Fruit fly (Drosophila melanogaster) Kc167 (cell line): ENCODE data around the gene kek5.

Experiments
- Myc ChIP-seq: fragments of >200 bp; optimal IDR thresholded peaks from 2 replicates; lab custom pipeline; 2017; ENCODE audit warnings: missing external identifiers
- Sin3A ChIP-seq: fragments of >200 bp; optimal IDR thresholded peaks from 2 replicates; lab custom pipeline; 2018; ENCODE audit warnings: missing external identifiers
- h ChIP-seq: fragments of >200 bp; optimal IDR thresholded peaks from 3 replicates; lab custom pipeline; 2018; ENCODE audit warnings: missing external identifiers
- insv ChIP-seq: fragments of >200 bp; optimal IDR thresholded peaks from 3 replicates; lab custom pipeline; 2018; ENCODE audit warnings: missing external identifiers
- psq ChIP-seq: fragments of >200 bp; optimal IDR thresholded peaks from 2 replicates; lab custom pipeline; 2017; ENCODE audit warnings: missing external identifiers
- ttk ChIP-seq: sonication (Bioruptor generic); optimal IDR thresholded peaks from 2 replicates; lab custom pipeline; 2017; ENCODE audit warnings: missing external identifiers

Gene kek5

DNA sequence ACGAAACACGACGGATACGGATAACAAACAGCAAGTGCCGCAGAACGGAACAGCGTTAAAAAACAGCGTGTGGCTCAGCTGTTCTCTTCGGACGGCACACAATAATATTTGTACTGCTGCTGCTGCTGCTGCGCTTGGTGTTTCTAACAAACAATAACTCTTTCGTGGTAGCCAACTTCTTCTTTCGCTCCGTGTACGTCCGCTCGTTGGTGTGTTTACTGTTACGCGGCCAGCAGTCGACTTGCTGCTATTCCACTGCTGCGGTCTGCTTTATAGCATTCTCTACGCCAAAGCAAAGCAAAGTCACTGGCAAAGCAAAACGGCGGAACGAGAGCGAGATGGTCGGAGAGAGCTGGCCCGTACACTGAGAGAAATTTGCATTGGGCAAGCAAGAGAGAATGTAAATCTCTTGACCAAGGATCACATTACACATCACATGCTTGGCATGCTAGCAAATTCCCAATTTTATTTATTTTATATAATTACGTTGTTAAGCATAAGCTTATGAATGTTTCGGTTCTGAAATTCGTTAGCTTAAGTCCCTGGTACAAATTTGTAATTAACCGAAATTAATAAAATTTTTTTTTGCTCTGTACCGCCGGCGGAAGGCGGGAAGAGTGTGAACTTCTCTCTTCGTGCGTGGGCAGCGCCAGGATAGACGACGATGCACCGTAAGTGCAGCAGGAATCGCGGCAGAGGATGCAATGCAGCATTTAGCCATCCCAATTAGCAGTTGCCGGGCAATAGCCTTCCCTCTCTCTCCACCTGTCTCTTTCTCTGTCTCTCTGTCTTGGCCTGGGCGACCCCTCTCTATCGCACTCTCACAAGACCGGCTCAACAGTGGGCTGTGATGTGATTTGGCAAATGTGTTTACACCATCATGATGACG lies 30.9 kb upstream of the kek5 start, which contains the start of gene out:
Gene out, minus strand, starts transcription at position 287 of the 889 bp plus-strand sequence.
- TF ChIP-seq ttk (lab: Kevin White, UChicago) = no peak
- TF ChIP-seq Sin3A = no peak
- no peak for TF ChIP-seq psq (lab: Kevin White, UChicago)
- TF ChIP-seq insv = no peak
- no peak for TF ChIP-seq h
- no peak for TF ChIP-seq Myc (lab: Kevin White, UChicago)

DNA sequence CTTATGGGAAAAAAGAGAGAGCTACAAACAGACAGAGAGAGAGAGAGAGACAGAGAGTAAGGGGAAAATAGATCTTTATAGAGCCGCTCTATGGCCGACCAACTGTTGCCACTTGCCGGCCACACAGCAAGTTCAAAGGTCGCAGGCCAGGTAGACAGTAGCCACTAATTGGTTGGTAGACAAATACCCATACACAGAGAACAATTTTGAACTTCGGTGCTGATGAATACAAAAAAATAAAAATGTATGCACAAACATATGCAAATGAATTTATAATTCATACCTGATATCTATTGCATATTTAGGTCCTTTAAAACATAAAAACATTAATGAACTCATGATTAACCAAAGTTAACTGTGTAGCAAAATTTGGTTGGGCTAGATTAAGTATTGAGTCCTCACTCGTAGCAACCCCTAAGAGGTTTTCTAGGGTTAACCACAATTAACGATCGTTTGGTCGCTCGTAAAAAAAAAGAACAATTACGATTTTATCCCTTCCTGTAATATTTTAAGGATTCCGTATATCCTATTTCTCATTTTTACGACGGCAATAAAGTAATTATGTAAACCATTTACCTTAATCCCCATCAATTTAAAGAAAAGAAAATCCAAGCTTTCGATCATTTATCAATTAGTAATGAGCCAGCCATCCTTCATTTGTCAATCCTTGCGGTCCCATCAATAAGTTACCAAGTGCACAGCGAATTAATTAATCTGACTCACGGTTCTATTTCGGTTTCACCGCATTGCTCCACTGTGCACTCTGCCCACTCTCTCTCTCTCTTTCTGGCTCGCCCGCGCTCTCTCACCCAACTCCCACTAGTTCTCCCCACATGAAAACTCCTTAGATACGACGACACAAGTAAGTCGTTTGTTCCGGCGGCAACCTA lies 29.8 kb upstream of the kek5 start:
- no peak for TF ChIP-seq ttk (lab: Kevin White, UChicago)
- no peak for TF ChIP-seq h
- no peak for TF ChIP-seq psq (lab: Kevin White, UChicago)
- TF ChIP-seq Myc (lab: Kevin White, UChicago) = no peak
- TF ChIP-seq insv = no peak
- no peak for TF ChIP-seq Sin3A

DNA sequence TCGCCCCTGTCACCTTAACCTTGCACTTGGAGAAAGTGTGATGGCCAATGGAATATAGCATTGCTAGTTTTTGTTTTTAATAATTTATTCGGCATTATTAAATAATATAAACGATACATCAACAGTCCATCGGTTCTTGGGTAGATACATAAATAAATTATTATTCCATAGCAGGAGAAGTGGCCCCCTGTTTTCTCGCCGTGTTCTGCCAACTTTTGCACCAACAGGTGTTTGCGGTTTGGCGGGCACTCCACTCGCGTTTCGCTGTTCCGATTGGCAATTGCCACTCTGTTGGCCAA lies 29.2 kb upstream of the kek5 start:
- no peak for TF ChIP-seq ttk (lab: Kevin White, UChicago)
- TF ChIP-seq psq (lab: Kevin White, UChicago) = no peak
- TF ChIP-seq Myc (lab: Kevin White, UChicago) = no peak
- no peak for TF ChIP-seq h
- no peak for TF ChIP-seq Sin3A
- no peak for TF ChIP-seq insv

DNA sequence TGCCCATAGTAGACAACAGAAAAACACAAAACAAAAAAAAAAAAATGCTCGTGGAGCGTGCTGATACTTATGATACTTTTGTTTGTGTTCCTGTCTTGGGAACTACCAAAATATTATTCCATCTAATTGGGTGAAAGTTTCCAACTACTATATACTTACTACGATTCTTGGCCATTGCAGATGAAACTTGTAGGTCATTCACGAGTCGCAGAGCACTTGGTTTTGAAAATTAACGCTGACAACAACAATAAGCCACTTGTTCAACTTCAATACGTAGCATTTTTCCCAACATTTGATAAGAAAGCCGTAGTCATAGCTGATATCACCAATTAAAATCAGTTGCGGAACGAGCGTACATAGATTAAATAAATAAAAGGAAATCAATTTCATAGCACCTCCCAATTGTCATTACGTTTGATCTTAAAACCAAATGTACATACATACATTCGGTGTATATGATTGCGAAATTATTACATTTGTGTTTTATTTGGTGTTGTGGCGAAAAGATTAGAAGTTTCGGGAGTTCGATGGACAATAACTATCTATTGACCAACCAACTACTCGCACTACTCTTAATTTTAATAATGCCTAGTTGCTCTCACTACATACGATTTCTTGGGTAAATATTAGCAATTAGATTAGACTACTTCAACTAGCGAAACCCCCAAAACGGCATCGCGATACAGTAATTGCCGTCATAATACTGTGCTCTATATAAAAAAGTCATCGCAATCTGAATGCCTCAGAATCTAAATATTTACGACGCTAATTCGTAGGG lies 28.2 kb upstream of the kek5 start:
- TF ChIP-seq Sin3A (no peak), ttk (lab: Kevin White, UChicago) (no peak), Myc (lab: Kevin White, UChicago) (no peak), h (no peak), insv (no peak), psq (lab: Kevin White, UChicago) (no peak)

DNA sequence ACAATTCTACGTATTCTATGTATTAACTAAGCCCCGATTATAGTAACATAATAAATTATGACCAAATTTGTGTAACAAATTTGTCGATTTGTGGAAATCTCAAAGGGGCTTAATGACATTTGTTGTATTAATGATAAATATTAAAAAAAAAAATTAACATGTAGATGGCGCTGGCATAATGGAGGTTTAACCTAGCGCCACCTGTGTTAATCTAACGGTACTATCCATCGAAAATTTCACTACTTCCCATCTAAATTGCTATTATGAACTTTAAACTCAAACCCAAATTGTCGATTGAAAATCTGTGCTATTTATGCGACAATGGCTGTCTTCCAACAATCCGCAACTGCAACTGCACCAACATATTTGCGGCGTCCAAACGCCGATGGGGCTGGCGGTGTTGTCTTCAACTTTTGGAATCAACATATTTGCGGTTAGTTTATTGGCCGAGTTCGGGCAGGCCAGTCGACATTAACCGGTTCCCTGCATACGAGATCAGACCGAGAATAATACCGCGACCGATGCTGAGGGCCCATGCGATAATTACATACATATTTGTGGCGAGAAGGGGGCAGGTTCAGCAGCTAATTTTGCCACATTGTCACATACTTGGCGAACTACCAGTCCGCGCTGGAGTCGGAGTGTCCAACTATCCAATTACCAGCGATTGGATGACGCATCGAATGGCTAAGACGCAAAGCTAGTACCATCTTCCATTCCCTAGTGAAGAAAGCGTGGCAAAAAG lies 27.1 kb upstream of the kek5 start:
- TF ChIP-seq h (no peak), psq (lab: Kevin White, UChicago) (no peak), Sin3A (no peak), insv (no peak), ttk (lab: Kevin White, UChicago) (no peak), Myc (lab: Kevin White, UChicago) (no peak)

DNA sequence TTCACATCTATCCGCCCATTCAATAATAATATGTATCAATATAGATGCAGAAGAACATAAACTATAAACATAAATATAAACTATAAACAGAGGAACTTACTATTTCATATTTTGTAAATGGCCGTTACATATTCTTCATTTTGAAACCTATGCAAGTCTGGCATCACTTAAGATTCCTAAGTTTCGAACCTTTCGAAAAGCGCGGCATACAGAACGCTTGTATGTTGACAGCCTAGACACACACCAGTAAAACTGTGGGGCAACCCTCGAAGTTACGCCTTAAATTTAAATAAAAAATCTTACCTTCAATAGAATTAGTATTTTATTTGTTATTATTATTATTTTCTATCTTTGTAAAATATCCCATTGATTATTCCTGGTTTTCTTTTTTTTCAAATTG lies 26.3 kb upstream of the kek5 start:
- TF ChIP-seq h (no peak), Myc (lab: Kevin White, UChicago) (no peak), ttk (lab: Kevin White, UChicago) (no peak), Sin3A (no peak), psq (lab: Kevin White, UChicago) (no peak), insv (no peak)

DNA sequence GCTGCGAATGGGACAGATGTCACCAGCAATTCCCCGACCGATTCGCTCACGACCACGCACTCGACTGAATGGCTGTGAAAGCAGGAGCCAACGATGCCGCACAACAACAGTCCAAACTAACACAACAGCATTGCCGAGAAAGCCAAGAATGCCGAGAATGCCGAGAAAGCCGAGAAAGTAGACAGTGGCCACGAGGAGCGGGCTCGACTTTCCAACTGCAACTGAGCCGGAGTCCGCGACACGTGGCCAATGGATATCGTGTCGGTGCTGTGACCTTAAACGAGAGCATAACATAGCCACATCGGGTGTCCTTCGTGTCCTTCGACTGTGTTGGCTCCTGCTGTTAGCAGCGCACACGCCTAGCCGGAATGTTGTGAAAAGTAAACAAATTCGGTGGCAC lies 4.8 kb upstream of the kek5 start, which contains the start of gene nAChRalpha7:
Gene nAChRalpha7, minus strand, starts transcription at position 226 of the 400 bp plus-strand sequence.
- TF ChIP-seq ttk (lab: Kevin White, UChicago) (no peak), psq (lab: Kevin White, UChicago) (no peak)

DNA sequence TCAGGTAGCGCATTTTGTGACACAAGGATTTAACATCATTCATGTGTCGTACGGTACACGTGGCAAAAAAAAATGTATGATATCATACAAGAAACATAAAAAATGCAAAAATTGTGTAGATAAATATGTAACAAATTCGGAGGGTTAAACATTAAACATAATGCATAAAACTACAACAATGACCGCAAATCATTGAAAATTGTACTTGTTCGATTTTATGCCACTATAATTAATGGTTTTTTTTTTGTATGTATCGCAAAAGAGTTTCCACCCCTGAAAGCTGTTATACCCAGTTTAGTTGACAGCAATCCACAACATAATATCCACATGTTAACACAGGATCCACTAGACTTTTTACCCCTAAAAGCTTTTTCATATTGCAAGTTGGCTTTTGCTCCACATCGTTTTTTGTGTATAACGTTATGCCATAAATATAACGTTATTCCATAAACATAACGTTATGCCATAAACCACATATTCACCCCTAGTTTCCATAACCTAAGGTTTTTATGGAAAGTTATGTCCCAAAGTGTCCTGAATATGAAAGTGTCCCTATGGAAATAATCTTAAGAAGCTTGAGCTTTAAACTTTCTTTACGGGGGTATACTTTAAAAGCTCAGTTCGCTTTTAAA lies 4.0 kb upstream of the kek5 start:
- no peak for TF ChIP-seq ttk (lab: Kevin White, UChicago)
- TF ChIP-seq Myc (lab: Kevin White, UChicago) = no peak
- TF ChIP-seq insv = no peak
- TF ChIP-seq h = no peak
- no peak for TF ChIP-seq psq (lab: Kevin White, UChicago)
- TF ChIP-seq Sin3A = no peak

DNA sequence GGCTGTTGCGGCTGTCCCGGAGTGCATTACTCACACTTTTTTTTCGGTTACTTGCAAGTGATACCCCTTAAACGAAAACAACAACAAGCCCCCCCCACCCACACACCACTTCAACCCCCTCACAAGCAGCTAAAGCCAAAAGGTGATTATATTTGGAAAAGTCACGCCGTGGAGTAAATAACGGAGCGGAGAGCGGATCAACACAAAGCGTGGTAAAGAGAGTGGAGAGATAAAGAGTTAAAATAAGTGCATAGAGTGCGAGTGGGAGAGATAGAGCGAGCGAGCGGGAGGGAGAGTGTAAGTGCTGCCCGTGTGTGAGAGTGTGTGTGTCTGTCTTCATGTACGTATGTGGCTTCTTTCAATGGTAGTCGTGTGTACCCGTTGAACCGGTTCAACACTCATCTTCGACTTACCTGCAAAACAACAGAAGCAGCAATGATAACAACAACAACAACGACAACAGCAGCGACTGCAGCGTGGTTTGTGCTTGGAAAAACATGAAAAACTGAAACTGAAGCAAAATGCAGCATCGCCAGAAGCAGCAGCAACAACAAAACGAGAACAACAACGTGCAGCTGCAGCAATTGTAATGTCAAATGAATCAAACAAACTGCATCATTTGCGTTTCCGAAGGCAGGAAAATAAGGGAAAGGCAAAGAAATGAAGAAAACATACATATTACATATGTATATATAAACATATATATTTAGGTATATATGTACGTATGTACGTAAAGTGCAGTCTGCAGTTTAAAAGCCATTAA lies 642 bp downstream of the kek5 start:
- TF ChIP-seq Myc (lab: Kevin White, UChicago) (no peak), ttk (lab: Kevin White, UChicago) (no peak), psq (lab: Kevin White, UChicago) (no peak), Sin3A (no peak), h (no peak), insv (no peak)

DNA sequence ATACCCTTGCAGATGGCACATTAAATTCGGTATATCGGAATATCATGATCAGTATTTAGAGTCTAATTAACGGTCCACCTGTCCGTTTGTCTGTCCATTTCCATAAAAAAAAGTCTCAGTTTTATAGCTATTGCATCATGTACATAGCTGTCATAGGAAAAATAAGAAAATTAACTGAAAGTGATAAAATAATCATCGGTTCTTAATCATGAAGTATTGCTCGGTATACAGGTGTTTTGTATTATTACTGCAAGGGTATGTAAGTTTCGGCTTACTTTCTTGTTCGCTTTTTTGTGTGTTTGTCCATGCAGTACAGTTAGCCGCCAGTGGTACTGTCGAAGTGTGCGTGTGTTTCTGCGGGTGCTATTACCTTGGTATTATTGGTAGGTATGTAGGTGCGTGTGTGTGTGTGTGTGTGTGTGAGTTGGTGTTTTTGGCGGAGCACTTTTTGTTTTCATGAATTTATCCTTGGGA lies 1.7 kb downstream of the kek5 start:
- TF ChIP-seq Myc (lab: Kevin White, UChicago) (no peak), ttk (lab: Kevin White, UChicago) (no peak), Sin3A (no peak), psq (lab: Kevin White, UChicago) (no peak)
